Fruit fly (Drosophila melanogaster): ENCODE results near the gene CG14835.

DNA sequence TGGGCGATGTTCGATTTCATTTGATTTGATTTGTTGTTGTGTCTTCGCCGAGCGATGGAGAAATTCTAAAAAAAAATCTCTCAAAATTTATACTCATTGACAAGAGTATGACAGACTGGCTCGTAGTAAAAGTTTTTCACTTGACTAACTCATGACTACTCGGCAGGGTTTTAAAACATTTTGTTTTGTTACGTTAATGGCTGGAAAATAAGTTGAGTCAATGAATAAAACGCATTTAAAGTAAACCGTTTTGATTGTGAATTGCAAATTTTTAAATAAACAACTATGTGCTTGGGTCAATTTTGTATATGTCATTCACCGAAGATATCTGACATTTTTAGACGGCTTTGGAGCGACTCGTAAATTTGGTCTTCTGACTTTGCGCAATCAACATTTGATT is 33.2 kb downstream of the CG14835 start, which contains the start of gene CG8560:
- TF ChIP-seq CG15336 (GFP tag; IDR thresholded peaks at IDR 0.05), result no peak
- TF ChIP-seq Lpt (GFP tag; optimal IDR thresholded peaks at IDR 0.05), result no peak
- TF ChIP-seq CG9139 (GFP tag; optimal IDR thresholded peaks at IDR 0.05), result no peak
- no peak for TF ChIP-seq CG6854 (GFP tag; optimal IDR thresholded peaks at IDR 0.05)

Measured in whole organism, prepupa.